Worm (Caenorhabditis elegans) whole organism, late embryonic: ENCODE measurements around the gene F44E7.9.
A peak's percentile ranks its signal among the peaks of the same experiment; 100 is the strongest.

ENCODE experiments used
- F13H6.1 ChIP-seq: sonication (generic microtip); optimal IDR thresholded peaks from 2 replicates; lab custom pipeline; 2016; ENCODE audit warnings: missing genetic modification characterization, missing compliant biosample characterization
- K02D7.2 ChIP-seq: sonication (generic microtip); optimal IDR thresholded peaks from 2 replicates; lab custom pipeline; 2017; ENCODE audit warnings: mild to moderate bottlenecking, missing genetic modification characterization, missing compliant biosample characterization
- K09A11.1 ChIP-seq: sonication (generic microtip); optimal IDR thresholded peaks from 2 replicates; lab custom pipeline; 2017; ENCODE audit warnings: antibody characterized with exemption, mild to moderate bottlenecking, missing genetic modification characterization, missing compliant biosample characterization; ENCODE audit not compliant: insufficient read depth
- ahr-1 ChIP-seq: sonication (generic microtip); optimal IDR thresholded peaks from 2 replicates; lab custom pipeline; 2016; ENCODE audit warnings: missing genetic modification characterization, missing compliant biosample characterization
- ceh-14 ChIP-seq: sonication (generic microtip); optimal IDR thresholded peaks from 2 replicates; lab custom pipeline; 2016; ENCODE audit warnings: missing genotype, missing genetic modification characterization, missing compliant biosample characterization
- ceh-19 ChIP-seq: fragments of 200-800 bp; sonication (Bioruptor generic); optimal IDR thresholded peaks from 2 replicates; lab custom pipeline; 2018; ENCODE audit warnings: mild to moderate bottlenecking, missing genetic modification characterization, missing compliant biosample characterization
- ceh-2 ChIP-seq: sonication (generic microtip); optimal IDR thresholded peaks from 2 replicates; lab custom pipeline; 2016; ENCODE audit warnings: missing genotype, missing genetic modification characterization, missing compliant biosample characterization
- ceh-22 ChIP-seq: sonication (generic microtip); optimal IDR thresholded peaks from 2 replicates; lab custom pipeline; 2017; ENCODE audit warnings: missing biosample characterization, missing genetic modification characterization
- ceh-24 ChIP-seq: sonication (generic microtip); optimal IDR thresholded peaks from 2 replicates; lab custom pipeline; 2016; ENCODE audit warnings: mild to moderate bottlenecking, missing genetic modification characterization, missing compliant biosample characterization
- ceh-31 ChIP-seq: sonication (generic microtip); optimal IDR thresholded peaks from 2 replicates; lab custom pipeline; 2016; ENCODE audit warnings: missing genetic modification characterization, missing compliant biosample characterization
- ceh-34 ChIP-seq: sonication (generic microtip); optimal IDR thresholded peaks from 2 replicates; lab custom pipeline; 2016; ENCODE audit warnings: mild to moderate bottlenecking, missing genetic modification characterization, missing compliant biosample characterization
- ceh-45 ChIP-seq: fragments of 200-800 bp; sonication (Bioruptor generic); IDR thresholded peaks from 2 replicates; pipeline ENCODE4 v1.3.6; 2022; ENCODE audit warnings: missing genetic modification reagents, missing genetic modification characterization, missing compliant biosample characterization
- ceh-48 ChIP-seq: sonication (generic microtip); optimal IDR thresholded peaks from 2 replicates; lab custom pipeline; 2016; ENCODE audit warnings: missing genetic modification characterization, inconsistent platforms, missing compliant biosample characterization
- ceh-9 ChIP-seq: sonication (generic microtip); optimal IDR thresholded peaks from 2 replicates; lab custom pipeline; 2016; ENCODE audit warnings: mild to moderate bottlenecking, missing genetic modification characterization, inconsistent platforms, missing compliant biosample characterization
- dmd-4 ChIP-seq: sonication (generic microtip); optimal IDR thresholded peaks from 2 replicates; lab custom pipeline; 2016; ENCODE audit warnings: borderline replicate concordance, missing genetic modification characterization, missing compliant biosample characterization
- dve-1 ChIP-seq: sonication (generic microtip); optimal IDR thresholded peaks from 2 replicates; lab custom pipeline; 2017; ENCODE audit warnings: antibody characterized with exemption, mild to moderate bottlenecking, missing genetic modification characterization, missing compliant biosample characterization
- elt-4 ChIP-seq: sonication (generic microtip); optimal IDR thresholded peaks from 2 replicates; lab custom pipeline; 2016; ENCODE audit warnings: missing genetic modification characterization, missing compliant biosample characterization
- ets-4 ChIP-seq: sonication (generic microtip); optimal IDR thresholded peaks from 2 replicates; lab custom pipeline; 2016; ENCODE audit warnings: missing genetic modification characterization, missing compliant biosample characterization
- fkh-6 ChIP-seq: sonication (generic microtip); optimal IDR thresholded peaks from 2 replicates; lab custom pipeline; 2016; ENCODE audit warnings: missing genetic modification characterization, missing compliant biosample characterization
- gmeb-2 ChIP-seq: sonication (generic microtip); optimal IDR thresholded peaks from 2 replicates; lab custom pipeline; 2016; ENCODE audit warnings: missing genetic modification characterization, inconsistent platforms, missing compliant biosample characterization
- hlh-8 ChIP-seq: sonication (generic microtip); optimal IDR thresholded peaks from 2 replicates; lab custom pipeline; 2016; ENCODE audit warnings: missing genotype, missing genetic modification characterization, missing compliant biosample characterization
- nfya-1 ChIP-seq: sonication (generic microtip); optimal IDR thresholded peaks from 2 replicates; lab custom pipeline; 2017; ENCODE audit warnings: missing genetic modification characterization, mild to moderate bottlenecking, missing compliant biosample characterization, antibody characterized with exemption, moderate library complexity
- nhr-11 ChIP-seq: fragments of 150-350 bp; optimal IDR thresholded peaks from 2 replicates; lab custom pipeline; 2014; ENCODE audit warnings: missing biosample characterization, missing genetic modification characterization
- npax-4 ChIP-seq: sonication (generic microtip); optimal IDR thresholded peaks from 2 replicates; lab custom pipeline; 2016; ENCODE audit warnings: missing genetic modification characterization, missing compliant biosample characterization
- pat-9 ChIP-seq: fragments of 200-800 bp; sonication (Bioruptor generic); optimal IDR thresholded peaks from 2 replicates; lab custom pipeline; 2018; ENCODE audit warnings: mild to moderate bottlenecking, missing genetic modification characterization, moderate library complexity, missing compliant biosample characterization
- pha-2 ChIP-seq: sonication (generic microtip); optimal IDR thresholded peaks from 2 replicates; lab custom pipeline; 2017; ENCODE audit warnings: mild to moderate bottlenecking, missing genetic modification characterization, missing compliant biosample characterization
- ref-2 ChIP-seq: sonication (generic microtip); optimal IDR thresholded peaks from 2 replicates; lab custom pipeline; 2016; ENCODE audit warnings: missing genetic modification characterization, missing compliant biosample characterization
- rnt-1 ChIP-seq: sonication (generic microtip); optimal IDR thresholded peaks from 2 replicates; lab custom pipeline; 2016; ENCODE audit warnings: missing genetic modification characterization, missing compliant biosample characterization
- sox-4 ChIP-seq: sonication (generic microtip); optimal IDR thresholded peaks from 2 replicates; lab custom pipeline; 2017; ENCODE audit warnings: mild to moderate bottlenecking, missing genetic modification characterization, inconsistent platforms, missing compliant biosample characterization
- syd-9 ChIP-seq: sonication (generic microtip); optimal IDR thresholded peaks from 2 replicates; lab custom pipeline; 2016; ENCODE audit warnings: mild to moderate bottlenecking, missing genetic modification characterization, moderate library complexity, missing compliant biosample characterization
- ttx-3 ChIP-seq: sonication (generic microtip); optimal IDR thresholded peaks from 2 replicates; lab custom pipeline; 2016; ENCODE audit warnings: missing genetic modification reagents, missing genetic modification characterization, missing compliant biosample characterization
- unc-3 ChIP-seq, 2 experiments: fragments of 200-800 bp in 1 of 2; sonication (Bioruptor generic) in 1 of 2; sonication (generic microtip) in 1 of 2; conservative IDR thresholded peaks in 1 of 2; optimal IDR thresholded peaks in 1 of 2; 2 replicates each; pipeline versions ENCODE4 v1.3.6 to Lab custom; 2016 to 2022; ENCODE audit warnings: missing compliant biosample characterization in 2 of 2, missing genetic modification characterization in 2 of 2, missing genetic modification reagents in 1 of 2
- unc-42 ChIP-seq: sonication (generic microtip); optimal IDR thresholded peaks from 2 replicates; lab custom pipeline; 2016; ENCODE audit warnings: missing genotype, missing genetic modification characterization, missing compliant biosample characterization
- unc-55 ChIP-seq: sonication (generic microtip); optimal IDR thresholded peaks from 2 replicates; lab custom pipeline; 2017; ENCODE audit warnings: missing biosample characterization, missing genetic modification reagents, missing genetic modification characterization
- unc-86 ChIP-seq: sonication (generic microtip); optimal IDR thresholded peaks from 2 replicates; lab custom pipeline; 2016; ENCODE audit warnings: missing genetic modification characterization, missing compliant biosample characterization

The F44E7.9 gene

ce11 chrV:5790497-5791280 is at the start of gene F44E7.9, which contains the start of gene nhr-142 (continued):
- peak; percentile 66 for TF ChIP-seq unc-42 (tag; lab: Kevin White, UChicago)
- peak; percentile 70 for TF ChIP-seq ref-2 (tag; lab: Kevin White, UChicago)
- peak; percentile 64 for TF ChIP-seq rnt-1 (tag; lab: Kevin White, UChicago)
- peak; percentile 48 for TF ChIP-seq pha-2 (tag; lab: Kevin White, UChicago)
- no peak for TF ChIP-seq unc-3 (GFP tag; conservative IDR thresholded peaks at IDR 0.05; lab: Robert Waterston, UW)
- peak; percentile 40 for TF ChIP-seq unc-3 (tag; optimal IDR thresholded peaks at IDR 0.05; lab: Kevin White, UChicago)
- TF ChIP-seq nhr-11 (tag; lab: Kevin White, UChicago) = no peak
- peak; percentile 29 for TF ChIP-seq ceh-19 (GFP tag; lab: Kevin White, UChicago)
- TF ChIP-seq ceh-48 = peak; percentile 8
- TF ChIP-seq npax-4 (tag; lab: Kevin White, UChicago) = peak; percentile 12

- no peak for TF ChIP-seq elt-4
- TF ChIP-seq ceh-34 = no peak
- TF ChIP-seq sox-4 = no peak
- no peak for TF ChIP-seq ceh-31 (tag; lab: Kevin White, UChicago)
- no peak for TF ChIP-seq ceh-24 (tag; lab: Kevin White, UChicago)
- no peak for TF ChIP-seq hlh-8 (tag; lab: Kevin White, UChicago)
- TF ChIP-seq ceh-22 (tag; lab: Kevin White, UChicago) = no peak
- no peak for TF ChIP-seq unc-86 (tag; lab: Kevin White, UChicago)
- TF ChIP-seq ets-4 (tag; lab: Kevin White, UChicago) = no peak
- TF ChIP-seq gmeb-2 = no peak
- no peak for TF ChIP-seq unc-55 (GFP tag; lab: Kevin White, UChicago)
- TF ChIP-seq nhr-11 (tag; lab: Kevin White, UChicago) = no peak
- TF ChIP-seq dmd-4 (tag; lab: Kevin White, UChicago) = no peak
- no peak for TF ChIP-seq ceh-45 (GFP tag; lab: Robert Waterston, UW)
Measured at ce11 chrV:5741237-5741636, 49.8 kb upstream of the F44E7.9 start.

DNA sequence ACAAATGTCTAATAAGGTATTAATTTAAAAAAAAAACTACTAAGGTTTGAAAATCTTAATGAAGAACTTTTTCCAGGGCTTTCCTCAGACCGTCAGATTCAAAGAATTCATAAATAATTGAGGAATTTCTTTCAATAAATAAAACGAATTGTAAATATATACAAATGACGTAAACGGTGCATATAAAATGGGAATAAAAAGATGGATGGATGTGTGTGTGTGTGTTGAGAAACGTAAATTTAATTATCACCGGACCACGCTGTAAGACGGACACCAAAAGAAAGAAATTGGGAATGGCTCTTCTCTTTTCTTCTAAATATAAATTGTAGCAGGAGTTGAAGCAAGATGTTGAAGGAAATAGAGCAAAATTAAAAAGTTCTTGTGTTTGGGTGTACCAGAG is 44.8 kb upstream of the F44E7.9 start:
- TF ChIP-seq K09A11.1 (no peak), ttx-3 (tag; lab: Kevin White, UChicago) (no peak), nhr-11 (tag; lab: Kevin White, UChicago) (no peak), fkh-6 (tag; lab: Kevin White, UChicago) (no peak), ahr-1 (tag; lab: Kevin White, UChicago) (no peak), gmeb-2 (no peak), ceh-14 (tag; lab: Kevin White, UChicago) (no peak)

DNA sequence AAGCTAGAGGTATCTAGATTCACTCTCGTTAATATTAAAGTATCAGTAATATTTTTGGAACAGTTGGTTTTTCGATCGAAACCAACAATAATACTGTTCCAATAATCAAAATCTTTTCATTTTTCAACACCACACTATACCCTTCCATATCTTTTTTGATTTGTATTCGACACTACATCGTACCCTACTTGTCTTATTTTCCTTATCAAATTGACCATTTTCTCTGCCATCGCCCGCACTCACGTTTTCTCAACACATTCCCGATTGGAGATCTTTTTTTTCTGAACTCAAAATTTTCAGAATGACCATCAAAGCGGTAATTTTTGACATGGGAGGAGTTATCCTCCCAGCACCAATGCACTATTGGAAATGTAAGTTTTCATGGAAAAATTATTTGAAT is 43.5 kb upstream of the F44E7.9 start, which contains the start of gene acds-10:
Gene acds-10, plus strand, starts transcription at position 301 of the 400 bp plus-strand sequence.
- TF ChIP-seq nfya-1 (no peak), ceh-31 (tag; lab: Kevin White, UChicago) (no peak), F13H6.1 (tag; lab: Kevin White, UChicago) (no peak), pat-9 (tag; lab: Kevin White, UChicago) (no peak), syd-9 (tag; lab: Kevin White, UChicago) (no peak), K02D7.2 (no peak), ceh-2 (tag; lab: Kevin White, UChicago) (no peak), unc-55 (GFP tag; lab: Kevin White, UChicago) (no peak), ceh-14 (tag; lab: Kevin White, UChicago) (no peak), dve-1 (tag; lab: Kevin White, UChicago) (no peak), ceh-9 (no peak)
